Comparison of ENCODE assay signal across 2 fruit fly cellular contexts in the genomic region with DNA sequence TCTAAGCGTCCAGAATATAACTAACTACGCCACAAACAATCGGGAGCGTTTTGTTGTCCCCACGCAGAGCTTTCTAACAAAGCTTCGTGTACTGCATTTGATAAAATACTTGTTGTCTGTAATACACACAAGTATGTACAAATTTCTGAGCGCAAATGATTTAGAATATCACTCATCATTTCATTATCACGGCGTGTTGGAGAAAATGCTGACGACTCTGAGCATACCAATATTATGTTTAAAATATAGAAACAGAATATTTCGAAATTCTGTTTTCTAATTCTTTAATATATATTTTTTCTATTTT.
TF ChIP-seq lines count a peak whose summit lies in the region.

A gene (minus strand): TSS at position 101 of the 307 bp plus-strand sequence.

- no peak for TF ChIP-seq CTCF in whole organism, embryonic (GFP tag; optimal IDR thresholded peaks at IDR 0.05; lab: Kevin White, UChicago)

TF ChIP-seq in whole organism, adult, 20 proteins besides CTCF, POLR2A, EP300 and RAD21:
- TF ChIP-seq CG7045 (GFP tag; optimal IDR thresholded peaks at IDR 0.05; lab: Kevin White, UChicago) (no peak), Hr96 (GFP tag; optimal IDR thresholded peaks at IDR 0.05; lab: Kevin White, UChicago) (no peak), CG7101 (tag; optimal IDR thresholded peaks at IDR 0.05; lab: Kevin White, UChicago) (no peak), cic (GFP tag; optimal IDR thresholded peaks at IDR 0.05; lab: Kevin White, UChicago) (peak; percentile 69)

TF ChIP-seq in whole organism, embryonic, 481 proteins besides CTCF, POLR2A, EP300 and RAD21:
- TF ChIP-seq bbx (GFP tag; IDR thresholded peaks at IDR 0.05; lab: Robert Waterston, UW; ENCODE audit: partially characterized antibody): 0 out of 2 replicates have a peak, but pooled peaks have one; percentile 8
- TF ChIP-seq CG7556 (GFP tag; optimal IDR thresholded peaks at IDR 0.05; lab: Kevin White, UChicago): no peak
- TF ChIP-seq cg (GFP tag; optimal IDR thresholded peaks at IDR 0.05; lab: Kevin White, UChicago): no peak
- no peak for TF ChIP-seq CG15514 (GFP tag; optimal IDR thresholded peaks at IDR 0.05; lab: Kevin White, UChicago)
TF ChIP-seq in whole organism, embryonic: peak in this region for 1.
